ENCODE assay signal across 1 fruit fly cellular context in genomic region chr3R:9393542-9394025, dm6.
TF ChIP-seq lines count a peak whose summit lies in the region.

No protein-coding gene starts in this region.

TF ChIP-seq in whole organism, embryonic, 481 proteins besides CTCF, POLR2A, EP300 and RAD21 (continued from another document and continues in another):
- TF ChIP-seq Rfx (GFP tag; IDR thresholded peaks at IDR 0.05; lab: Robert Waterston, UW) (peak; percentile 50; the same call in 1 of the 2 replicates), Hey (tag; optimal IDR thresholded peaks at IDR 0.05; lab: Kevin White, UChicago) (peak; percentile 48), Aef1 (GFP tag; IDR thresholded peaks at IDR 0.05; lab: Robert Waterston, UW) (no peak), Mes4 (GFP tag; optimal IDR thresholded peaks at IDR 0.05; lab: Kevin White, UChicago) (no peak), CG4617 (GFP tag; optimal IDR thresholded peaks at IDR 0.05; lab: Kevin White, UChicago; ENCODE audit: borderline replicate concordance) (peak; percentile 14), z (GFP tag; IDR thresholded peaks at IDR 0.05; lab: Robert Waterston, UW) (peak; percentile 62; the same call in 2 of the 3 replicates), pita (GFP tag; optimal IDR thresholded peaks at IDR 0.05; lab: Kevin White, UChicago) (no peak), stc (GFP tag; IDR thresholded peaks at IDR 0.05; lab: Robert Waterston, UW) (peak; percentile 53; the same call in 1 of the 2 replicates), CG12769 (tag; optimal IDR thresholded peaks at IDR 0.05; lab: Kevin White, UChicago) (peak; percentile 84), CG7928 (GFP tag; optimal IDR thresholded peaks at IDR 0.05; lab: Kevin White, UChicago) (no peak), NC2β (GFP tag; optimal IDR thresholded peaks at IDR 0.05; lab: Kevin White, UChicago) (peak; percentile 53), CG9932 (GFP tag; IDR thresholded peaks at IDR 0.05; lab: Robert Waterston, UW) (peak; percentile 15; the same call in 1 of the 2 replicates), Ssrp (tag; optimal IDR thresholded peaks at IDR 0.05; lab: Kevin White, UChicago) (peak; percentile 70), CG6254 (GFP tag; optimal IDR thresholded peaks at IDR 0.05; lab: Kevin White, UChicago) (peak; percentile 77), CG13894 (tag; optimal IDR thresholded peaks at IDR 0.05; lab: Kevin White, UChicago) (no peak), Fer2 (tag; optimal IDR thresholded peaks at IDR 0.05; lab: Kevin White, UChicago) (peak; percentile 47), Sin3A (optimal IDR thresholded peaks at IDR 0.05; lab: Kevin White, UChicago) (no peak), CG10431 (GFP tag; optimal IDR thresholded peaks at IDR 0.05; lab: Kevin White, UChicago) (peak; percentile 61), dati (GFP tag; IDR thresholded peaks at IDR 0.05; lab: Robert Waterston, UW) (0 out of 2 replicates have a peak, but pooled peaks have one; percentile 46), gcm2 (GFP tag; optimal IDR thresholded peaks at IDR 0.05; lab: Kevin White, UChicago) (no peak), Ets97D (GFP tag; optimal IDR thresholded peaks at IDR 0.05; lab: Kevin White, UChicago) (no peak), CG9876 (GFP tag; optimal IDR thresholded peaks at IDR 0.05; lab: Kevin White, UChicago) (no peak), CG8089 (GFP tag; optimal IDR thresholded peaks at IDR 0.05; lab: Kevin White, UChicago) (peak; percentile 13), maf-S (GFP tag; optimal IDR thresholded peaks at IDR 0.05; lab: Kevin White, UChicago) (no peak), bowl (GFP tag; IDR thresholded peaks at IDR 0.05; lab: Robert Waterston, UW) (no peak), her (GFP tag; optimal IDR thresholded peaks at IDR 0.05; lab: Kevin White, UChicago) (no peak), Hr3 (GFP tag; optimal IDR thresholded peaks at IDR 0.05; lab: Kevin White, UChicago) (peak; percentile 38), CG6175 (GFP tag; IDR thresholded peaks at IDR 0.05; lab: Robert Waterston, UW) (no peak; the same call in 2 of the 3 replicates), al (GFP tag; IDR thresholded peaks at IDR 0.05; lab: Robert Waterston, UW) (peak; percentile 22; the same call in 1 of the 2 replicates), Asciz (GFP tag; optimal IDR thresholded peaks at IDR 0.05; lab: Kevin White, UChicago) (peak; percentile 82), danr (GFP tag; IDR thresholded peaks at IDR 0.05; lab: Robert Waterston, UW) (no peak), Vsx1 (GFP tag; optimal IDR thresholded peaks at IDR 0.05; lab: Kevin White, UChicago) (peak; percentile 58), CG7839 (tag; optimal IDR thresholded peaks at IDR 0.05; lab: Kevin White, UChicago) (peak; percentile 76), CG4854 (GFP tag; optimal IDR thresholded peaks at IDR 0.05; lab: Kevin White, UChicago) (peak; percentile 19), CG6272 (GFP tag; IDR thresholded peaks at IDR 0.05; lab: Robert Waterston, UW) (no peak), CG7271 (tag; optimal IDR thresholded peaks at IDR 0.05; lab: Kevin White, UChicago) (no peak), CG17912 (GFP tag; optimal IDR thresholded peaks at IDR 0.05; lab: Kevin White, UChicago) (no peak), CG17829 (tag; optimal IDR thresholded peaks at IDR 0.05; lab: Kevin White, UChicago) (peak; percentile 84), CG15073 (GFP tag; optimal IDR thresholded peaks at IDR 0.05; lab: Kevin White, UChicago) (peak; percentile 13), gfzf (GFP tag; optimal IDR thresholded peaks at IDR 0.05; lab: Kevin White, UChicago) (no peak), rib (GFP tag; IDR thresholded peaks at IDR 0.05; lab: Robert Waterston, UW) (peak; percentile 29; the same call in 1 of the 2 replicates), CG12071 (GFP tag; optimal IDR thresholded peaks at IDR 0.05; lab: Kevin White, UChicago) (peak; percentile 65), CG14014 (GFP tag; IDR thresholded peaks at IDR 0.05; lab: Robert Waterston, UW) (peak; percentile 71), CG8944 (GFP tag; optimal IDR thresholded peaks at IDR 0.05; lab: Kevin White, UChicago) (peak; percentile 23), YL-1 (GFP tag; optimal IDR thresholded peaks at IDR 0.05; lab: Kevin White, UChicago) (peak; percentile 54), kni (GFP tag; optimal IDR thresholded peaks at IDR 0.05; lab: Kevin White, UChicago) (peak; percentile 89), Awh (GFP tag; IDR thresholded peaks at IDR 0.05; lab: Robert Waterston, UW) (peak; percentile 66; the same call in 1 of the 2 replicates), gsb (GFP tag; IDR thresholded peaks at IDR 0.05; lab: Robert Waterston, UW) (peak; percentile 38; the same call in 1 of the 2 replicates), HLH54F (GFP tag; optimal IDR thresholded peaks at IDR 0.05; lab: Kevin White, UChicago) (no peak), CG12659 (GFP tag; optimal IDR thresholded peaks at IDR 0.05; lab: Kevin White, UChicago) (peak; percentile 47), zf30C (GFP tag; optimal IDR thresholded peaks at IDR 0.05; lab: Kevin White, UChicago) (peak; percentile 54), unpg (GFP tag; optimal IDR thresholded peaks at IDR 0.05; lab: Kevin White, UChicago) (peak; percentile 79), CG1602 (GFP tag; optimal IDR thresholded peaks at IDR 0.05; lab: Kevin White, UChicago) (peak; percentile 60), Hr39 (optimal IDR thresholded peaks at IDR 0.05; lab: Kevin White, UChicago) (no peak), eyg (GFP tag; optimal IDR thresholded peaks at IDR 0.05; lab: Kevin White, UChicago) (no peak), CG32532 (GFP tag; IDR thresholded peaks at IDR 0.05; lab: Robert Waterston, UW) (peak; percentile 56; the same call in 1 of the 2 replicates), Jarid2 (GFP tag; optimal IDR thresholded peaks at IDR 0.05; lab: Kevin White, UChicago) (no peak), gro (GFP tag; optimal IDR thresholded peaks at IDR 0.05; lab: Kevin White, UChicago) (no peak), sna (GFP tag; IDR thresholded peaks at IDR 0.05; lab: Robert Waterston, UW; ENCODE audit: partially characterized antibody) (no peak), CG13624 (GFP tag; optimal IDR thresholded peaks at IDR 0.05; lab: Kevin White, UChicago) (no peak), B-H2 (GFP tag; optimal IDR thresholded peaks at IDR 0.05; lab: Kevin White, UChicago) (no peak), NfI (GFP tag; optimal IDR thresholded peaks at IDR 0.05; lab: Kevin White, UChicago) (peak; percentile 55), HmgZ (tag; optimal IDR thresholded peaks at IDR 0.05; lab: Kevin White, UChicago) (peak; percentile 48), Sox102F (GFP tag; optimal IDR thresholded peaks at IDR 0.05; lab: Kevin White, UChicago) (peak; percentile 59), ab (GFP tag; optimal IDR thresholded peaks at IDR 0.05; lab: Kevin White, UChicago) (no peak), pros (GFP tag; optimal IDR thresholded peaks at IDR 0.05; lab: Kevin White, UChicago) (peak; percentile 69), Opbp (GFP tag; IDR thresholded peaks at IDR 0.05; lab: Robert Waterston, UW; ENCODE audit: partially characterized antibody) (no peak), CG13424 (tag; optimal IDR thresholded peaks at IDR 0.05; lab: Kevin White, UChicago) (peak; percentile 71), Max (GFP tag; optimal IDR thresholded peaks at IDR 0.05; lab: Kevin White, UChicago) (peak; percentile 26), CG8924 (tag; optimal IDR thresholded peaks at IDR 0.05; lab: Kevin White, UChicago) (peak; percentile 79), CoRest (tag; optimal IDR thresholded peaks at IDR 0.05; lab: Kevin White, UChicago) (peak; percentile 76), E2f2 (GFP tag; IDR thresholded peaks at IDR 0.05; lab: Robert Waterston, UW) (peak; percentile 47), CG2129 (GFP tag; IDR thresholded peaks at IDR 0.05; lab: Robert Waterston, UW; ENCODE audit: partially characterized antibody) (no peak), CG4404 (GFP tag; IDR thresholded peaks at IDR 0.05; lab: Robert Waterston, UW) (peak; percentile 46; the same call in 1 of the 2 replicates), Hr51 (GFP tag; optimal IDR thresholded peaks at IDR 0.05; lab: Kevin White, UChicago) (peak in 1 of 2 experiments; percentile 9), CG9797 (GFP tag; optimal IDR thresholded peaks at IDR 0.05; lab: Kevin White, UChicago) (peak; percentile 19), cas (GFP tag; IDR thresholded peaks at IDR 0.05; lab: Robert Waterston, UW) (no peak), Elba2 (GFP tag; optimal IDR thresholded peaks at IDR 0.05; lab: Kevin White, UChicago) (no peak), Nf-YB (GFP tag; optimal IDR thresholded peaks at IDR 0.05; lab: Kevin White, UChicago) (peak; percentile 62), ase (GFP tag; IDR thresholded peaks at IDR 0.05; lab: Robert Waterston, UW) (0 out of 3 replicates have a peak, but pooled peaks have one; percentile 54), tna (GFP tag; IDR thresholded peaks at IDR 0.05; lab: Robert Waterston, UW; ENCODE audit: partially characterized antibody) (no peak), CG16815 (GFP tag; optimal IDR thresholded peaks at IDR 0.05; lab: Kevin White, UChicago) (peak; percentile 64), vnd (GFP tag; IDR thresholded peaks at IDR 0.05; lab: Robert Waterston, UW; ENCODE audit: partially characterized antibody) (no peak), TFAM (GFP tag; optimal IDR thresholded peaks at IDR 0.05; lab: Kevin White, UChicago) (peak; percentile 48), dmrt11E (tag; optimal IDR thresholded peaks at IDR 0.05; lab: Kevin White, UChicago) (peak; percentile 91), Taf1 (GFP tag; IDR thresholded peaks at IDR 0.05; lab: Robert Waterston, UW) (no peak), CG6854 (GFP tag; optimal IDR thresholded peaks at IDR 0.05; lab: Kevin White, UChicago) (peak; percentile 13), crp (GFP tag; optimal IDR thresholded peaks at IDR 0.05; lab: Kevin White, UChicago) (no peak), hth (optimal IDR thresholded peaks at IDR 0.05; lab: Kevin White, UChicago) (no peak), Bdp1 (GFP tag; optimal IDR thresholded peaks at IDR 0.05; lab: Kevin White, UChicago) (peak; percentile 33), Doc2 (GFP tag; IDR thresholded peaks at IDR 0.05; lab: Robert Waterston, UW) (no peak), CG12219 (GFP tag; optimal IDR thresholded peaks at IDR 0.05; lab: Kevin White, UChicago) (peak; percentile 73), CG18476 (GFP tag; optimal IDR thresholded peaks at IDR 0.05; lab: Kevin White, UChicago) (no peak), br (optimal IDR thresholded peaks at IDR 0.05; lab: Kevin White, UChicago) (no peak), zfh2 (GFP tag; optimal IDR thresholded peaks at IDR 0.05; lab: Kevin White, UChicago) (no peak), Meics (GFP tag; optimal IDR thresholded peaks at IDR 0.05; lab: Kevin White, UChicago) (peak; percentile 68), Fer1 (GFP tag; optimal IDR thresholded peaks at IDR 0.05; lab: Kevin White, UChicago) (peak; percentile 70), ATbp (GFP tag; optimal IDR thresholded peaks at IDR 0.05; lab: Kevin White, UChicago) (peak; percentile 71), CG3163 (GFP tag; optimal IDR thresholded peaks at IDR 0.05; lab: Kevin White, UChicago) (no peak), Antp (GFP tag; optimal IDR thresholded peaks at IDR 0.05; lab: Kevin White, UChicago) (peak; percentile 24), yki (optimal IDR thresholded peaks at IDR 0.05; lab: Kevin White, UChicago) (no peak), cwo (GFP tag; optimal IDR thresholded peaks at IDR 0.05; lab: Kevin White, UChicago) (peak; percentile 44), odd (GFP tag; optimal IDR thresholded peaks at IDR 0.05; lab: Kevin White, UChicago) (peak; percentile 72), scrt (GFP tag; optimal IDR thresholded peaks at IDR 0.05; lab: Kevin White, UChicago) (peak; percentile 39), CG34376 (GFP tag; optimal IDR thresholded peaks at IDR 0.05; lab: Kevin White, UChicago) (peak; percentile 30), MTF-1 (GFP tag; optimal IDR thresholded peaks at IDR 0.05; lab: Kevin White, UChicago; ENCODE audit: borderline replicate concordance) (peak; percentile 81), CG13123 (GFP tag; optimal IDR thresholded peaks at IDR 0.05; lab: Kevin White, UChicago) (peak; percentile 52), CG4424 (GFP tag; optimal IDR thresholded peaks at IDR 0.05; lab: Kevin White, UChicago) (peak; percentile 76), CG9817 (tag; optimal IDR thresholded peaks at IDR 0.05; lab: Kevin White, UChicago) (peak; percentile 33), fru (optimal IDR thresholded peaks at IDR 0.05; lab: Kevin White, UChicago) (no peak), CG10462 (GFP tag; optimal IDR thresholded peaks at IDR 0.05; lab: Kevin White, UChicago) (no peak), hbn (GFP tag; IDR thresholded peaks at IDR 0.05; lab: Robert Waterston, UW; ENCODE audit: partially characterized antibody) (no peak), CG16779 (GFP tag; IDR thresholded peaks at IDR 0.05; lab: Robert Waterston, UW) (0 out of 2 replicates have a peak, but pooled peaks have one; percentile 24), CG42726 (GFP tag; IDR thresholded peaks at IDR 0.05; lab: Robert Waterston, UW; ENCODE audit: partially characterized antibody) (no peak), peb (GFP tag; IDR thresholded peaks at IDR 0.05; lab: Robert Waterston, UW) (peak; percentile 57; the same call in 1 of the 2 replicates), kah (GFP tag; optimal IDR thresholded peaks at IDR 0.05; lab: Kevin White, UChicago) (peak; percentile 64), Atf3 (GFP tag; optimal IDR thresholded peaks at IDR 0.05; lab: Kevin White, UChicago) (no peak), tx (GFP tag; optimal IDR thresholded peaks at IDR 0.05; lab: Kevin White, UChicago) (no peak), CrebB (tag; optimal IDR thresholded peaks at IDR 0.05; lab: Kevin White, UChicago) (peak; percentile 78), dysf (GFP tag; IDR thresholded peaks at IDR 0.05; lab: Robert Waterston, UW) (peak; percentile 73), Sry-δ (GFP tag; optimal IDR thresholded peaks at IDR 0.05; lab: Kevin White, UChicago) (no peak), CG31224 (GFP tag; IDR thresholded peaks at IDR 0.05; lab: Robert Waterston, UW) (peak; percentile 42; the same call in 1 of the 2 replicates), CG18011 (GFP tag; optimal IDR thresholded peaks at IDR 0.05; lab: Kevin White, UChicago) (peak; percentile 7), ro (GFP tag; IDR thresholded peaks at IDR 0.05; lab: Robert Waterston, UW) (no peak), psq (GFP tag; optimal IDR thresholded peaks at IDR 0.05; lab: Kevin White, UChicago) (no peak), sim (GFP tag; IDR thresholded peaks at IDR 0.05; lab: Robert Waterston, UW) (peak; percentile 66), CG10274 (GFP tag; optimal IDR thresholded peaks at IDR 0.05; lab: Kevin White, UChicago) (peak; percentile 38), Ptx1 (GFP tag; IDR thresholded peaks at IDR 0.05; lab: Robert Waterston, UW) (peak; percentile 64), CG5953 (GFP tag; IDR thresholded peaks at IDR 0.05; lab: Robert Waterston, UW) (peak; percentile 41; the same call in 1 of the 2 replicates), CG6813 (GFP tag; optimal IDR thresholded peaks at IDR 0.05; lab: Kevin White, UChicago) (peak; percentile 85)
